Worm (Caenorhabditis elegans): Measurements from ENCODE around the gene ZK792.1.

- TF ChIP-seq ama-1 (optimal IDR thresholded peaks at IDR 0.05): no peak
- no peak for TF ChIP-seq pes-1 (GFP tag; IDR thresholded peaks at IDR 0.05)
- no peak for TF ChIP-seq aly-1 (tag; optimal IDR thresholded peaks at IDR 0.05)
Measured at ce11 chrIV:11703685-11704296, 44.1 kb downstream of the ZK792.1 start, which contains the start of the genes T22B3.3 and alg-3.

Measured in whole organism, early embryonic.